Worm (Caenorhabditis elegans): ENCODE results near the gene exc-9.

DNA sequence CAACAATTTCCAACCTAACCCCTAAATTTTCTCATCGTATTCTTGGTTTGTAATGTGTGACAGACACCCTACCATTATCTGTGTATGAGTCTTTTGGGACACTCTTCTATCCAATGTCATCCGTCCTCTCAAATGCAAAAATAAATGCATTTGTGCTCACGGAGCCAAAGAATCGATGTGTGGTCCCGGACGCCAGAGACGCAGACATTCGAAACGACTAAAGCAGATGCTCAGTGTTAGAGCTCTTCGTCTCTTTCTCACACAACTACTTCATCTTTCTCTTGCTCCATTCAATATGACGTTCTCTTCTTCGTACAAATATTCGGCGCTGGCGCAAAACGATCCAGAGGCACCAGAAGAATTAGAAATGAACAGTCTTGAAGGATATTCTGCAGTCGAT lies 38.8 kb upstream of the exc-9 start, which contains the start of gene unc-24:
- TF ChIP-seq ham-2 (GFP tag; optimal IDR thresholded peaks at IDR 0.05) (no peak), nhr-237 (tag; optimal IDR thresholded peaks at IDR 0.05) (no peak), snpc-4 (tag; optimal IDR thresholded peaks at IDR 0.05) (no peak), lin-32 (GFP tag; optimal IDR thresholded peaks at IDR 0.05) (no peak), lin-13 (tag; optimal IDR thresholded peaks at IDR 0.05) (no peak), mep-1 (tag; optimal IDR thresholded peaks at IDR 0.05) (no peak), ztf-11 (tag; optimal IDR thresholded peaks at IDR 0.05) (no peak), unc-39 (tag; optimal IDR thresholded peaks at IDR 0.05) (no peak), ces-1 (GFP tag; optimal IDR thresholded peaks at IDR 0.05) (peak; percentile 98), nhr-28 (tag; optimal IDR thresholded peaks at IDR 0.05) (no peak), lsy-2 (tag; optimal IDR thresholded peaks at IDR 0.05) (no peak), unc-62 (GFP tag; optimal IDR thresholded peaks at IDR 0.05) (peak; percentile 22), ceh-39 (tag; optimal IDR thresholded peaks at IDR 0.05) (no peak), nhr-12 (tag; optimal IDR thresholded peaks at IDR 0.05) (no peak)
